Worm (Caenorhabditis elegans) whole organism, mixed stage, embryonic: ENCODE data around the gene R07E5.5.

Source experiments
- M03D4.4 ChIP-seq: sonication (generic microtip); optimal IDR thresholded peaks from 2 replicates; lab custom pipeline; 2017; ENCODE audit warnings: mild to moderate bottlenecking, missing genetic modification characterization, missing compliant biosample characterization
- blmp-1 ChIP-seq: fragments of 150-350 bp; optimal IDR thresholded peaks from 2 replicates; lab custom pipeline; 2014; ENCODE audit warnings: missing biosample characterization, missing genetic modification characterization
- ceh-39 ChIP-seq: fragments of 150-350 bp; optimal IDR thresholded peaks from 2 replicates; lab custom pipeline; 2014; ENCODE audit warnings: missing biosample characterization, missing genetic modification characterization
- ceh-43 ChIP-seq: fragments of 200-800 bp; sonication (Bioruptor generic); optimal IDR thresholded peaks from 2 replicates; lab custom pipeline; 2018; ENCODE audit warnings: mild to moderate bottlenecking, missing genetic modification characterization, moderate library complexity, missing compliant biosample characterization
- ceh-83 ChIP-seq: fragments of 200-800 bp; sonication (Bioruptor generic); optimal IDR thresholded peaks from 2 replicates; lab custom pipeline; 2018; ENCODE audit warnings: mild to moderate bottlenecking, missing genetic modification characterization, missing compliant biosample characterization
- ces-1 ChIP-seq: fragments of 150-350 bp; optimal IDR thresholded peaks from 2 replicates; lab custom pipeline; 2014; ENCODE audit warnings: missing biosample characterization, missing genetic modification reagents, missing genetic modification characterization
- cnd-1 ChIP-seq: fragments of 200-800 bp; sonication (Bioruptor generic); optimal IDR thresholded peaks from 2 replicates; lab custom pipeline; 2018; ENCODE audit warnings: mild to moderate bottlenecking, missing genetic modification characterization, missing compliant biosample characterization
- drap-1 ChIP-seq: fragments of 200-800 bp; sonication (Bioruptor generic); optimal IDR thresholded peaks from 3 replicates; lab custom pipeline; 2018; ENCODE audit warnings: mild to moderate bottlenecking, missing genetic modification characterization, missing compliant biosample characterization
- elt-1 ChIP-seq: sonication (generic microtip); optimal IDR thresholded peaks from 2 replicates; lab custom pipeline; 2017; ENCODE audit warnings: missing genetic modification characterization, mild to moderate bottlenecking, missing compliant biosample characterization, antibody characterized with exemption, moderate library complexity, borderline replicate concordance; ENCODE audit not compliant: insufficient read depth
- elt-3 ChIP-seq: fragments of 150-350 bp; optimal IDR thresholded peaks from 2 replicates; lab custom pipeline; 2014; ENCODE audit warnings: missing biosample characterization, missing genetic modification characterization
- flh-1 ChIP-seq: fragments of 200-800 bp; sonication (Bioruptor generic); optimal IDR thresholded peaks from 2 replicates; lab custom pipeline; 2018; ENCODE audit warnings: mild to moderate bottlenecking, missing genetic modification characterization, moderate library complexity, missing compliant biosample characterization
- ham-2 ChIP-seq: fragments of 200-800 bp; sonication (Bioruptor generic); optimal IDR thresholded peaks from 2 replicates; lab custom pipeline; 2018; ENCODE audit warnings: mild to moderate bottlenecking, missing genetic modification characterization, missing compliant biosample characterization
- lin-13 ChIP-seq: fragments of 150-350 bp; optimal IDR thresholded peaks from 2 replicates; lab custom pipeline; 2014; ENCODE audit warnings: missing biosample characterization, missing genetic modification characterization
- lsy-2 ChIP-seq: fragments of 150-350 bp; optimal IDR thresholded peaks from 2 replicates; lab custom pipeline; 2014; ENCODE audit warnings: missing biosample characterization, missing genetic modification characterization
- mab-5 ChIP-seq: fragments of 150-350 bp; optimal IDR thresholded peaks from 2 replicates; lab custom pipeline; 2014; ENCODE audit warnings: missing biosample characterization, missing genetic modification characterization
- mep-1 ChIP-seq: fragments of 150-350 bp; optimal IDR thresholded peaks from 2 replicates; lab custom pipeline; 2017; ENCODE audit warnings: missing biosample characterization, missing genetic modification reagents, missing genetic modification characterization, inconsistent platforms
- mls-2 ChIP-seq: sonication (generic microtip); optimal IDR thresholded peaks from 2 replicates; lab custom pipeline; 2016; ENCODE audit warnings: mild to moderate bottlenecking, missing genetic modification characterization, moderate library complexity, missing compliant biosample characterization
- nhr-12 ChIP-seq: fragments of 150-350 bp; optimal IDR thresholded peaks from 2 replicates; lab custom pipeline; 2014; ENCODE audit warnings: missing biosample characterization, missing genetic modification characterization
- nhr-2 ChIP-seq: fragments of 150-350 bp; optimal IDR thresholded peaks from 2 replicates; lab custom pipeline; 2014; ENCODE audit warnings: missing biosample characterization, missing genetic modification characterization
- nhr-237 ChIP-seq: fragments of 150-350 bp; optimal IDR thresholded peaks from 2 replicates; lab custom pipeline; 2014; ENCODE audit warnings: missing biosample characterization, missing genetic modification characterization
- nhr-28 ChIP-seq: fragments of 150-350 bp; optimal IDR thresholded peaks from 2 replicates; lab custom pipeline; 2014; ENCODE audit warnings: missing biosample characterization, missing genetic modification characterization
- nhr-76 ChIP-seq: sonication (generic microtip); optimal IDR thresholded peaks from 2 replicates; lab custom pipeline; 2017; ENCODE audit warnings: missing biosample characterization, missing genetic modification characterization
- pha-4 ChIP-seq: fragments of 150-350 bp; optimal IDR thresholded peaks from 2 replicates; lab custom pipeline; 2018; ENCODE audit warnings: missing biosample characterization, missing genetic modification reagents, missing genetic modification characterization
- snpc-4 ChIP-seq: fragments of 150-350 bp; optimal IDR thresholded peaks from 2 replicates; lab custom pipeline; 2014; ENCODE audit warnings: missing biosample characterization, missing genetic modification characterization
- sptf-1 ChIP-seq: sonication (generic microtip); optimal IDR thresholded peaks from 2 replicates; lab custom pipeline; 2017; ENCODE audit warnings: mild to moderate bottlenecking, missing genetic modification characterization, moderate library complexity, missing compliant biosample characterization
- tbx-8 ChIP-seq: fragments of 200-800 bp; sonication (Bioruptor generic); optimal IDR thresholded peaks from 2 replicates; lab custom pipeline; 2018; ENCODE audit warnings: mild to moderate bottlenecking, missing genetic modification characterization, moderate library complexity, missing compliant biosample characterization
- unc-120 ChIP-seq: sonication (generic microtip); optimal IDR thresholded peaks from 2 replicates; lab custom pipeline; 2017; ENCODE audit warnings: missing genetic modification characterization, missing compliant biosample characterization; ENCODE audit not compliant: poor library complexity, severe bottlenecking
- zip-8 ChIP-seq: fragments of 150-350 bp; optimal IDR thresholded peaks from 2 replicates; lab custom pipeline; 2014; ENCODE audit warnings: missing biosample characterization, missing genetic modification characterization
- ztf-11 ChIP-seq: fragments of 150-350 bp; optimal IDR thresholded peaks from 2 replicates; lab custom pipeline; 2014; ENCODE audit warnings: missing biosample characterization, missing genetic modification characterization

The R07E5.5 gene

DNA sequence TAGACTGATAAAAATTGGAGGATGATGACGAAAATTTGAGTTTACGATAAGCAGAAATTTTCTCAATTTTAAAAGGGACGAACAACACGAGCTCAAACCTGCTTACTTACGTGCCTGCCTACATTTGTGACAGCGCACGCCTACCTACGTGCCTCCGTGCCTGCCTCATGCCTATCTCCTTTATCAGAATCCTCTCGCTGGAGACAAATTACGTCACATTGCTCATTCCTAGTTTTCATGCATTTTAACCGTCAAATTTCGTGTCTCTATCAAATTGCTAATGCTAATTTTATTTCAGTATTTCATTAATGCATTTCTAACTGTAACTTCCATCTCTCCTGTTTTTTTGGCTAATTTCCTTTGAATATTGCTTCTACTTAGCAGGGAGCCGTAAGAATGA lies 15.9 kb upstream of the R07E5.5 start, which contains the start of gene pals-27:
Gene pals-27, plus strand, starts transcription at position 301 of the 400 bp plus-strand sequence.
- TF ChIP-seq zip-8 (tag; lab: Kevin White, UChicago) (no peak), flh-1 (GFP tag; lab: Kevin White, UChicago) (no peak), pha-4 (no peak), unc-120 (tag; lab: Kevin White, UChicago) (no peak), mls-2 (tag; lab: Kevin White, UChicago) (no peak), nhr-76 (no peak), ztf-11 (tag; lab: Kevin White, UChicago) (no peak)

DNA sequence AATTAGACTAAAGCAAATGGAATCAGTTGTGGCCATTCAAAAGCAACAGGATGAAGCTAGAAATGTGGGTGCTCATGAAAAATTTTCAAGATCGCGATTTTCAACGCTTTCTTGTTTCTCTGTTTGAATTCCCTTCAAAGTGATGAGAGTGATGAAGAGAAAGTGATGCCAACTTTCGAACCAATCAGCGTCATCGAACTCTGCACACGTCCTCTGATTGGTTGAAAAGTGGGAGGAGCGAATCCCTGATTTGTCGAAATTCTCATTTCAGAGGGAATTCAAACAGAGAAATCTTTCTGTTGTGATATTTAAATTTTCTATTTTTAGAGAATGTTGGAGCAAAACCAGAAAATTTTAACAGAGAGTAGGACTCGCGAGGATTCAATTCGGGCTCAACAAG lies 15.1 kb upstream of the R07E5.5 start:
- TF ChIP-seq mab-5 (tag; lab: Kevin White, UChicago), result no peak
- TF ChIP-seq tbx-8 (GFP tag; lab: Kevin White, UChicago), result no peak
- TF ChIP-seq lin-13 (tag; lab: Kevin White, UChicago), result no peak
- TF ChIP-seq nhr-2 (tag; lab: Kevin White, UChicago), result no peak
- no peak for TF ChIP-seq drap-1 (GFP tag; lab: Kevin White, UChicago)
- no peak for TF ChIP-seq snpc-4 (tag; lab: Kevin White, UChicago)
- no peak for TF ChIP-seq ceh-39 (tag; lab: Kevin White, UChicago)
- no peak for TF ChIP-seq ceh-43
- no peak for TF ChIP-seq pha-4
- TF ChIP-seq nhr-237 (tag; lab: Kevin White, UChicago), result no peak
- no peak for TF ChIP-seq elt-3 (tag; lab: Kevin White, UChicago)
- TF ChIP-seq nhr-28 (tag; lab: Kevin White, UChicago), result no peak
- no peak for TF ChIP-seq blmp-1 (tag; lab: Kevin White, UChicago)
- TF ChIP-seq ceh-83 (GFP tag; lab: Kevin White, UChicago), result no peak
- no peak for TF ChIP-seq M03D4.4 (tag; lab: Kevin White, UChicago)

DNA sequence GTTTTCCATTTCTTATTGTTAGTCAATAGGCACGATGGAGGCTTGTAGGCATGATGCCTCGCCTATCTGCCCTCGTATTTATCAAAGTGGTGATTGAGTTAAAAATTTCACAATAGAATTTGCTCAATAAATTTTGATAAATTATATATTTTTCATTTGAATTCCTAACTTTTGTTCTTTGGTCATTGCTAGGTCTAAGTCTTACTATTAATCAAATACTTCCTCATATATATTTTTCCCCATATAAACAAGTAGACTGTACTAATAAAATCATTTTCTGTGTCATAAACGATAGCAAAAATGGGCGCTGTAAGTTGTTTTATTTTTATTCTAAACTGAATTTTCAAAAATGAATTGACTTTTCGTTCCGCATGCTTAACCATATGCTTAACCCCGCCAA lies 12.7 kb upstream of the R07E5.5 start, which contains the start of gene pals-28:
Gene pals-28, plus strand, starts transcription at position 301 of the 400 bp plus-strand sequence.
- TF ChIP-seq elt-1 (tag; lab: Kevin White, UChicago), result no peak
- no peak for TF ChIP-seq ceh-43
- TF ChIP-seq flh-1 (GFP tag; lab: Kevin White, UChicago), result no peak
- TF ChIP-seq lin-13 (tag; lab: Kevin White, UChicago), result no peak
- TF ChIP-seq cnd-1 (tag; lab: Kevin White, UChicago), result no peak
- no peak for TF ChIP-seq lsy-2 (tag; lab: Kevin White, UChicago)
- TF ChIP-seq elt-3 (tag; lab: Kevin White, UChicago), result no peak
- no peak for TF ChIP-seq unc-120 (tag; lab: Kevin White, UChicago)
- no peak for TF ChIP-seq mep-1 (tag; lab: Kevin White, UChicago)
- no peak for TF ChIP-seq ztf-11 (tag; lab: Kevin White, UChicago)
- no peak for TF ChIP-seq ces-1 (GFP tag; lab: Kevin White, UChicago)
- no peak for TF ChIP-seq snpc-4 (tag; lab: Kevin White, UChicago)
- no peak for TF ChIP-seq M03D4.4 (tag; lab: Kevin White, UChicago)

DNA sequence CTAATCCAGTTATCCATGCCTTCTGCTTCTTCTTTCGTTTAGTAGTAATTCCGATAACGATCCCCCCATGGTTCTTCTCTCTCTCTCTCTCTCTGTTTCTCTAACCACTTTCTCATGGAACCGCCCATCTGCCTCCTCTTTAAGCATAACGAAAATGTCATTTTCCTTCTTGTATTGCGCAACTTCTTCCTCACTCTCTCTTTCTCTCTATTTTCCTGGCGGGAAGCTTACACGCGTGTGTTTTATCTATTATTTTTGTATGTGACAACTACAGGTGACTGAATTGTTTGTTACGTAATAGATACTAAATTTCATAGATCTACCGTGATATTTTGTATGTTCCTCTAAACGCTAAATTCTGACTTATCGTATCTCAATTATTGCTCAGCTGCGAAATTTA lies 6.8 kb upstream of the R07E5.5 start:
- TF ChIP-seq lsy-2 (tag; lab: Kevin White, UChicago), result no peak
- peak; percentile 95 for TF ChIP-seq zip-8 (tag; lab: Kevin White, UChicago)

DNA sequence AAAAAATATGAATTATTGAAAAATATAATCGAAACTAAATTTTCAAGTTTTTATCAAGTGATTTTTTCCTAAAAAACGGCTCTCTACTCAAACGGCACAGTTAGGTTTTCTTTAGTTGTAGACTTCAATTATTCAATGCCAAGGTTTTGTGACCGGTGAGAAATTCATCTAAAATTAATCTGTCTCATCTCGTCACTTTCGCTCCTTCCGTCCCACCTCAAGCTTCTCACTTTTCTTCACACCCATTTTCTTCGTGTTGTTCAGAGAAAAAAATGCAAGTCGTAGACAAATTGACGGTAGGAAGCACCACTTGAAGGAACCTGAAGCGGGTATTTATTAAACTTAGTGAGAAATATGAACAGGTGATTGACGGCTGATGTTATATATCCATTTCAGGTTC lies 5.9 kb upstream of the R07E5.5 start:
- TF ChIP-seq pha-4 (no peak), ceh-39 (tag; lab: Kevin White, UChicago) (no peak), lsy-2 (tag; lab: Kevin White, UChicago) (no peak), zip-8 (tag; lab: Kevin White, UChicago) (no peak), ceh-83 (GFP tag; lab: Kevin White, UChicago) (no peak)
- TF ChIP-seq, all 35 proteins: peak for 0

DNA sequence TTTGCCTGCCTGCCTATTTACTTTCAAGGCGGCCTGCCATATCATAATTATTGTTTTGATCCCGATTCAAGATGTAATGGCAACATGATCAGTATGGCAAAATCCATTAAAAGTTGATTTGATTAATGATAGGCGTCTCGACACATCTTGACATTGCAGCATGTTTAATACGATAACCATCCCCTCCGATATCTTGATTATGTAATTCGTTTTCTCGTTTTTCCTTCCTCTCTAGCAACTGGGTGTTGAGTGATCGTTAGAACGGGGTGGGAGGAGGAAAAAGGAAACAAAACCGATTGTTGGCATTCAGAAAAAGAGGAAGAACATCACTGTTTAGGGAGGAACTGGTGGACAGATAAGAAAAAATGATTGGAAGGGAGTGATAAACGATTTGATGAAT lies 5.3 kb upstream of the R07E5.5 start:
- TF ChIP-seq lsy-2 (tag; lab: Kevin White, UChicago) (no peak), elt-1 (tag; lab: Kevin White, UChicago) (peak; percentile 63)

DNA sequence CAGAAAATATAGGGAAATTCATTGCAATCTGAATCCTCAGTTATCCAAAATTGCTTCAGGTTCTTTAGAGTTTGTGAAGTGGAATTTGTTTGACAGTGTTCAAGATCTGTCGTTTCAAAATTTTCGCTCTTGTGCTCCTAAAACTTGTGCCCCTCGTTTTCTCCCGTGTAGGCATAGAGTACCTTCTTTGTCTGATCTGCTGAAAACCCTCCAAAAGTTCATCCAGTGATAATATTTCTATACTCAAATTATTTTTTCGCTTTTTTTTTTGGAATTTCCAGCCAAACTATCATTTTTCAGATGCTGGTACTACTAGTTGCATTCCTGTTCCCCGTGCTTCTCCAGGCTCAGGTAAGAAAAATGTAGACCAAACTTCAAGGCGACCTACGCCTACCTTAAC lies 2.7 kb upstream of the R07E5.5 start, which contains the start of gene R07E5.4:
Gene R07E5.4, plus strand, starts transcription at position 301 of the 400 bp plus-strand sequence.
- TF ChIP-seq nhr-12 (tag; lab: Kevin White, UChicago) (no peak), nhr-2 (tag; lab: Kevin White, UChicago) (no peak), snpc-4 (tag; lab: Kevin White, UChicago) (no peak), lin-13 (tag; lab: Kevin White, UChicago) (no peak), unc-120 (tag; lab: Kevin White, UChicago) (no peak), nhr-237 (tag; lab: Kevin White, UChicago) (no peak), ceh-39 (tag; lab: Kevin White, UChicago) (no peak), lsy-2 (tag; lab: Kevin White, UChicago) (no peak), tbx-8 (GFP tag; lab: Kevin White, UChicago) (no peak), ham-2 (GFP tag; lab: Kevin White, UChicago) (no peak), zip-8 (tag; lab: Kevin White, UChicago) (no peak), ceh-43 (no peak), sptf-1 (no peak), drap-1 (GFP tag; lab: Kevin White, UChicago) (no peak), ceh-83 (GFP tag; lab: Kevin White, UChicago) (no peak), nhr-76 (no peak)
